Worm (Caenorhabditis elegans) whole organism, L4/young adult: ENCODE data around the gene nas-4.

Source experiments
- W03F9.2 ChIP-seq: fragments of 150-350 bp; optimal IDR thresholded peaks from 2 replicates; lab custom pipeline; 2014; ENCODE audit warnings: missing biosample characterization, missing genetic modification characterization
- dao-5 ChIP-seq: sonication (generic microtip); optimal IDR thresholded peaks from 2 replicates; lab custom pipeline; 2016; ENCODE audit warnings: missing genotype, missing genetic modification characterization, moderate library complexity, missing compliant biosample characterization
- him-1 ChIP-seq: sonication (generic microtip); optimal IDR thresholded peaks from 2 replicates; lab custom pipeline; 2016; ENCODE audit warnings: missing genotype, missing genetic modification reagents, missing genetic modification characterization, missing compliant biosample characterization

ce11 chrIII:6415306-6415973 is at the start of gene nas-4:
- no peak for TF ChIP-seq dao-5 (tag; lab: Kevin White, UChicago)
- TF ChIP-seq him-1 (tag; lab: Kevin White, UChicago) = no peak
- TF ChIP-seq W03F9.2 = no peak
